Fruit fly (Drosophila melanogaster): ENCODE measurements around the gene CG18477.
"Not testable (repeated sequence)": the region's sequence is repeated elsewhere in the genome, so short reads cannot be mapped to it uniquely, and the experiment has no call there.

The CG18477 gene

DNA sequence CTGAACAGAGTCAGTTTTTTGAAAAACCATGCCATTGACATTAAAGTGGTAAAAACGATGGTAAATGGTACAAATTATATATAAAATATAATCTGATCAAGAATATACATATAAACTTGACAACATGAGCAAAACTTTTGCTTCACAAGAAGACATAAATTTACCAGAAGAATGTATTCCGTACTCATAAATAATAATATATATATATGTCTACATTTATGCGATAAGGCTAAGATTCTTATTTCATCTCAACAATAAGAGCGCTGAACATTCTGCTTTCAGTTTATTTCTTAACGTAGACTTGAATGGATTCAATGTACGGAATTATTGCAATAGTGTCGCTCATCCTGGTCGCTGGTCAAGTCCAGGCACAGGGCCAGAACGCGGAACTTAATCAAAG is 34.9 kb downstream of the CG18477 start, which contains the start of gene CG31780:
CG31780 (plus strand) TSS at position 301 of the 400 bp plus-strand sequence.
- not testable (repeated sequence) for TF ChIP-seq sqz (GFP tag; optimal IDR thresholded peaks at IDR 0.05); CG10274 (GFP tag; optimal IDR thresholded peaks at IDR 0.05); CG12391 (tag; optimal IDR thresholded peaks at IDR 0.05)

DNA sequence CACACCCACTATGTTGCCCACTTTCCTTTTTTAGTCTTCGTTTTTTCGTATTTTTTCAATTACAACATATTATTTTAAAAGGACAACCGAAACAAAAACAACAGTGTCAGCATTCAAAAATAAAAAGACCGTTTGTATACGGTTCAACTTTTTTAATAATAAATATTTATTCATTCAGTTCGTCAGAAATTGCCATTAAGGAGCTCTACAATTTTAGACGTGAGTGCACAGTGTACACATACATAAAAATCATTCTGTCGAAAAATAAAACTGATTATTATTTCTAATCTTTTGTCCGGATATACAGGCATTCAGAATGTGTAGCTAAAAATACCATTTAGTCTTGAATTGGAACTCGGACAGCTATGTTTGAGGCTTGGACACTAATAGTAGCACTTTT is 44.0 kb downstream of the CG18477 start, which contains the start of gene CG31827:
CG31827 (plus strand) TSS at position 301 of the 400 bp plus-strand sequence.
- TF ChIP-seq CG1792 (GFP tag; optimal IDR thresholded peaks at IDR 0.05); CG3065 (GFP tag; optimal IDR thresholded peaks at IDR 0.05); Doc2 (GFP tag; IDR thresholded peaks at IDR 0.05): not testable (repeated sequence)

DNA sequence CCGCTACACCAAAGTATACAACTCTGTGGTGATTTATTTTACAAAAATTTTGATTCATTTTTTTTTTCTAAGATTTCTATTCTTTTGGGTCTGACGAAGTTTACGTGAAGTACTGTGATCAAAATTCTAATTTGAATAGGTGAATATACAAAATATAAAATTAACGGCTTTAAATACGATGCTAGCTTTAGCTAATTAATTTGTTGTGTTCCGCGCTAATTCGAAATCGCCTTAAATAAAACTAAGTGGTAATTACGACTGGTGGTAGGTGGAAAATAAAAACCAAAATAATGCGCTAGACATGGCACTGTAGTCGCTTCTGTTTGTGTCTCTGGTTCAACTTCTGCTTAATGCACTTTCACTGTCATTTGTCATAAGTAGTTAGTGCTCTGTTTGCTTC is 50.2 kb downstream of the CG18477 start, which contains the start of gene CG43924:
CG43924 (minus strand) TSS at position 101 of the 400 bp plus-strand sequence.
- not testable (repeated sequence) for TF ChIP-seq da (GFP tag; optimal IDR thresholded peaks at IDR 0.05); pita (GFP tag; optimal IDR thresholded peaks at IDR 0.05); CG17802 (tag; optimal IDR thresholded peaks at IDR 0.05)

Data from whole organism, embryonic.